Worm (Caenorhabditis elegans): Measurements from ENCODE around the gene C03F11.4.

Gene C03F11.4

ce11 chrX:5370605-5371004 lies 35.6 kb downstream of the C03F11.4 start:
- TF ChIP-seq nhr-179 (tag; optimal IDR thresholded peaks at IDR 0.05) (no peak), rec-8 (tag; optimal IDR thresholded peaks at IDR 0.05) (no peak), ztf-25 (GFP tag; IDR thresholded peaks at IDR 0.05) (no peak), lsl-1 (GFP tag; optimal IDR thresholded peaks at IDR 0.05) (no peak), aptf-3 (GFP tag; IDR thresholded peaks at IDR 0.05) (no peak), tlf-1 (GFP tag; optimal IDR thresholded peaks at IDR 0.05) (no peak), lin-26 (GFP tag; IDR thresholded peaks at IDR 0.05) (no peak)

ce11 chrX:5368220-5368619 lies 38.0 kb downstream of the C03F11.4 start, which contains the start of gene jkk-1:
Gene jkk-1, plus strand, starts transcription at chrX:5368468.
- TF ChIP-seq cebp-1 (GFP tag; IDR thresholded peaks at IDR 0.05) (no peak), cebp-1 (tag; optimal IDR thresholded peaks at IDR 0.05) (peak; percentile 51), egrh-3 (GFP tag; IDR thresholded peaks at IDR 0.05) (0 out of 2 replicates have a peak, but pooled peaks have one; percentile 5), fkh-3 (tag; optimal IDR thresholded peaks at IDR 0.05) (peak; percentile 47), sptf-2 (GFP tag; optimal IDR thresholded peaks at IDR 0.05) (no peak), nhr-120 (GFP tag; IDR thresholded peaks at IDR 0.05) (no peak), pbrm-1 (GFP tag; IDR thresholded peaks at IDR 0.05) (no peak), ceh-27 (GFP tag; optimal IDR thresholded peaks at IDR 0.05) (peak; percentile 8), zfh-2 (GFP tag; conservative IDR thresholded peaks at IDR 0.05) (peak; percentile 73)

ce11 chrX:5366613-5367012 lies 39.6 kb downstream of the C03F11.4 start:
- TF ChIP-seq ceh-100 (GFP tag; IDR thresholded peaks at IDR 0.05) (no peak), nhr-179 (tag; optimal IDR thresholded peaks at IDR 0.05) (no peak), egl-18 (GFP tag; IDR thresholded peaks at IDR 0.05) (no peak), gei-17 (GFP tag; optimal IDR thresholded peaks at IDR 0.05) (no peak), pha-4 (tag; optimal IDR thresholded peaks at IDR 0.05) (no peak), lsy-27 (tag; optimal IDR thresholded peaks at IDR 0.05; ENCODE audit: borderline replicate concordance, insufficient read depth) (no peak), athp-1 (tag; optimal IDR thresholded peaks at IDR 0.05) (no peak), hlh-12 (tag; optimal IDR thresholded peaks at IDR 0.05) (no peak), madf-6 (GFP tag; IDR thresholded peaks at IDR 0.05) (no peak), F55B11.4 (tag; optimal IDR thresholded peaks at IDR 0.05; ENCODE audit: borderline replicate concordance, insufficient read depth) (no peak), F49E8.2 (tag; optimal IDR thresholded peaks at IDR 0.05; ENCODE audit: insufficient read depth) (no peak), sea-2 (GFP tag; IDR thresholded peaks at IDR 0.05) (no peak), unc-130 (GFP tag; optimal IDR thresholded peaks at IDR 0.05) (no peak), nhr-120 (GFP tag; IDR thresholded peaks at IDR 0.05) (no peak), dox-1 (GFP tag; IDR thresholded peaks at IDR 0.05) (no peak), C17E4.6 (GFP tag; IDR thresholded peaks at IDR 0.05) (no peak), dpff-1 (tag; optimal IDR thresholded peaks at IDR 0.05) (no peak), hsf-1 (GFP tag; IDR thresholded peaks at IDR 0.05) (no peak), tbx-9 (tag; optimal IDR thresholded peaks at IDR 0.05; ENCODE audit: borderline replicate concordance) (no peak), Y53F4B.3 (GFP tag; IDR thresholded peaks at IDR 0.05) (no peak)

- no peak for TF ChIP-seq nfya-2 (GFP tag; IDR thresholded peaks at IDR 0.05)
- peak; percentile 58 for TF ChIP-seq nhr-80 (tag; optimal IDR thresholded peaks at IDR 0.05)
These were observed 40.8 kb downstream of the C03F11.4 start, which contains the start of gene F35C8.5 for ce11 chrX:5365437-5365836. Gene F35C8.5, plus strand, starts transcription at chrX:5365813.
